Worm (Caenorhabditis elegans) whole organism, L3 larva: Measurements from ENCODE around the gene C29F5.1.

Experiments used
- aly-2 ChIP-seq: fragments of 150-350 bp; optimal IDR thresholded peaks from 2 replicates; lab custom pipeline; 2014; ENCODE audit warnings: missing biosample characterization, missing genetic modification characterization
- hmg-11 ChIP-seq: sonication (generic microtip); optimal IDR thresholded peaks from 2 replicates; lab custom pipeline; 2016; ENCODE audit warnings: missing genetic modification characterization, missing compliant biosample characterization
- jun-1 ChIP-seq: fragments of 150-350 bp; optimal IDR thresholded peaks from 2 replicates; lab custom pipeline; 2014; ENCODE audit warnings: missing biosample characterization, missing genetic modification reagents, missing genetic modification characterization
- nhr-237 ChIP-seq: fragments of 150-350 bp; optimal IDR thresholded peaks from 2 replicates; lab custom pipeline; 2014; ENCODE audit warnings: missing biosample characterization, missing genetic modification characterization
- nhr-28 ChIP-seq: fragments of 150-350 bp; optimal IDR thresholded peaks from 2 replicates; lab custom pipeline; 2014; ENCODE audit warnings: missing biosample characterization, missing genetic modification characterization
- pqm-1 ChIP-seq: fragments of 150-350 bp; optimal IDR thresholded peaks from 2 replicates; lab custom pipeline; 2017; ENCODE audit warnings: missing biosample characterization, missing genetic modification characterization, inconsistent platforms
- tbx-2 ChIP-seq: sonication (generic microtip); optimal IDR thresholded peaks from 2 replicates; lab custom pipeline; 2016; ENCODE audit warnings: mild to moderate bottlenecking, missing genetic modification characterization, missing compliant biosample characterization

- TF ChIP-seq aly-2 = no peak
- no peak for TF ChIP-seq jun-1 (tag; lab: Kevin White, UChicago)
- peak; percentile 36 for TF ChIP-seq pqm-1
- TF ChIP-seq nhr-237 (tag; lab: Kevin White, UChicago) = no peak
- TF ChIP-seq hmg-11 = no peak
- no peak for TF ChIP-seq nhr-28 (tag; lab: Kevin White, UChicago)
- TF ChIP-seq tbx-2 (tag; lab: Kevin White, UChicago) = no peak
These were observed 43.5 kb upstream of the C29F5.1 start, which contains the start of gene F13H8.11 for ce11 chrII:6259867-6260266.
